Worm (Caenorhabditis elegans) whole organism, L2 larva: ENCODE data around the gene R102.8.
A peak's percentile ranks its signal among the peaks of the same experiment; 100 is the strongest.
"Not testable (repeated sequence)": the region's sequence is repeated elsewhere in the genome, so short reads cannot be mapped to it uniquely, and the experiment has no call there.

ENCODE experiments used
- R02D3.7 ChIP-seq: fragments of 150-350 bp; optimal IDR thresholded peaks from 2 replicates; lab custom pipeline; 2014; ENCODE audit warnings: missing biosample characterization, missing genetic modification characterization
- Y55F3AM.14 ChIP-seq: fragments of 200-800 bp; sonication (Bioruptor generic); optimal IDR thresholded peaks from 2 replicates; lab custom pipeline; 2018; ENCODE audit warnings: mild to moderate bottlenecking, missing genetic modification characterization, missing compliant biosample characterization
- alr-1 ChIP-seq: fragments of 150-350 bp; optimal IDR thresholded peaks from 2 replicates; lab custom pipeline; 2014; ENCODE audit warnings: missing biosample characterization, missing genetic modification characterization
- blmp-1 ChIP-seq: sonication (generic microtip); optimal IDR thresholded peaks from 2 replicates; lab custom pipeline; 2017; ENCODE audit warnings: missing genetic modification characterization, mild to moderate bottlenecking, missing compliant biosample characterization, antibody characterized with exemption, moderate library complexity; ENCODE audit not compliant: insufficient read depth
- ceh-82 ChIP-seq: fragments of 150-350 bp; optimal IDR thresholded peaks from 2 replicates; lab custom pipeline; 2014; ENCODE audit warnings: missing biosample characterization, missing genetic modification characterization
- crh-2 ChIP-seq: sonication (generic microtip); optimal IDR thresholded peaks from 2 replicates; lab custom pipeline; 2017; ENCODE audit warnings: missing biosample characterization, missing genetic modification characterization
- dmd-4 ChIP-seq: sonication (generic microtip); optimal IDR thresholded peaks from 2 replicates; lab custom pipeline; 2017; ENCODE audit warnings: missing biosample characterization, missing genetic modification characterization
- egl-27 ChIP-seq: sonication (generic microtip); optimal IDR thresholded peaks from 3 replicates; lab custom pipeline; 2017; ENCODE audit warnings: missing biosample characterization, missing genetic modification reagents, missing genetic modification characterization
- elt-1 ChIP-seq: fragments of 150-350 bp; optimal IDR thresholded peaks from 2 replicates; lab custom pipeline; 2014; ENCODE audit warnings: missing biosample characterization, missing genetic modification characterization
- elt-3 ChIP-seq: sonication (generic microtip); optimal IDR thresholded peaks from 2 replicates; lab custom pipeline; 2017; ENCODE audit warnings: missing biosample characterization, missing genetic modification characterization
- gmeb-1 ChIP-seq: fragments of 150-350 bp; optimal IDR thresholded peaks from 2 replicates; lab custom pipeline; 2014; ENCODE audit warnings: missing biosample characterization, missing genetic modification characterization
- lin-13 ChIP-seq: fragments of 150-350 bp; optimal IDR thresholded peaks from 2 replicates; lab custom pipeline; 2014; ENCODE audit warnings: missing biosample characterization, missing genetic modification reagents, missing genetic modification characterization
- lsy-2 ChIP-seq, 2 experiments: fragments of 150-350 bp in 1 of 2; sonication (generic microtip) in 1 of 2; optimal IDR thresholded peaks; 2 replicates each; lab custom pipeline; 2014 to 2017; ENCODE audit warnings: missing biosample characterization in 2 of 2, missing genetic modification characterization in 2 of 2
- mbf-1 ChIP-seq: sonication (generic microtip); optimal IDR thresholded peaks from 2 replicates; lab custom pipeline; 2017; ENCODE audit warnings: missing biosample characterization, missing genetic modification characterization
- mdl-1 ChIP-seq, 2 experiments: fragments of 150-350 bp in 1 of 2; sonication (generic microtip) in 1 of 2; optimal IDR thresholded peaks; 2 replicates each; lab custom pipeline; 2017; ENCODE audit warnings: missing biosample characterization in 2 of 2, missing genetic modification characterization in 2 of 2
- nhr-12 ChIP-seq: fragments of 150-350 bp; optimal IDR thresholded peaks from 2 replicates; lab custom pipeline; 2014; ENCODE audit warnings: missing biosample characterization, missing genetic modification characterization
- nhr-129 ChIP-seq: fragments of 150-350 bp; optimal IDR thresholded peaks from 2 replicates; lab custom pipeline; 2014; ENCODE audit warnings: missing biosample characterization, missing genetic modification characterization
- nhr-21 ChIP-seq: fragments of 150-350 bp; optimal IDR thresholded peaks from 2 replicates; lab custom pipeline; 2014; ENCODE audit warnings: missing biosample characterization, missing genetic modification characterization
- nhr-23 ChIP-seq: fragments of 150-350 bp; optimal IDR thresholded peaks from 2 replicates; lab custom pipeline; 2014; ENCODE audit warnings: missing biosample characterization, missing genetic modification reagents, missing genetic modification characterization
- nhr-237 ChIP-seq: fragments of 150-350 bp; optimal IDR thresholded peaks from 2 replicates; lab custom pipeline; 2014; ENCODE audit warnings: missing biosample characterization, missing genetic modification characterization
- nhr-77 ChIP-seq: fragments of 150-350 bp; optimal IDR thresholded peaks from 2 replicates; lab custom pipeline; 2014; ENCODE audit warnings: missing biosample characterization, missing genetic modification characterization
- sem-4 ChIP-seq: fragments of 150-350 bp; optimal IDR thresholded peaks from 2 replicates; lab custom pipeline; 2014; ENCODE audit warnings: missing biosample characterization, missing genetic modification reagents, missing genetic modification characterization
- sma-3 ChIP-seq: sonication (generic microtip); optimal IDR thresholded peaks from 2 replicates; lab custom pipeline; 2016; ENCODE audit warnings: missing genetic modification reagents, missing genetic modification characterization, missing compliant biosample characterization
- sma-9 ChIP-seq, 2 experiments: fragments of 150-350 bp in 1 of 2; sonication (generic microtip) in 1 of 2; optimal IDR thresholded peaks; 2 replicates each; lab custom pipeline; 2014 to 2016; ENCODE audit warnings: missing genetic modification characterization in 2 of 2, mild to moderate bottlenecking in 1 of 2, missing biosample characterization in 1 of 2, missing compliant biosample characterization in 1 of 2, missing genetic modification reagents in 1 of 2, moderate library complexity in 1 of 2
- snpc-4 ChIP-seq: fragments of 150-350 bp; optimal IDR thresholded peaks from 2 replicates; lab custom pipeline; 2014; ENCODE audit warnings: missing biosample characterization, missing genetic modification characterization
- ztf-4 ChIP-seq: fragments of 150-350 bp; optimal IDR thresholded peaks from 2 replicates; lab custom pipeline; 2014; ENCODE audit warnings: missing biosample characterization, missing genetic modification characterization

The R102.8 gene

DNA sequence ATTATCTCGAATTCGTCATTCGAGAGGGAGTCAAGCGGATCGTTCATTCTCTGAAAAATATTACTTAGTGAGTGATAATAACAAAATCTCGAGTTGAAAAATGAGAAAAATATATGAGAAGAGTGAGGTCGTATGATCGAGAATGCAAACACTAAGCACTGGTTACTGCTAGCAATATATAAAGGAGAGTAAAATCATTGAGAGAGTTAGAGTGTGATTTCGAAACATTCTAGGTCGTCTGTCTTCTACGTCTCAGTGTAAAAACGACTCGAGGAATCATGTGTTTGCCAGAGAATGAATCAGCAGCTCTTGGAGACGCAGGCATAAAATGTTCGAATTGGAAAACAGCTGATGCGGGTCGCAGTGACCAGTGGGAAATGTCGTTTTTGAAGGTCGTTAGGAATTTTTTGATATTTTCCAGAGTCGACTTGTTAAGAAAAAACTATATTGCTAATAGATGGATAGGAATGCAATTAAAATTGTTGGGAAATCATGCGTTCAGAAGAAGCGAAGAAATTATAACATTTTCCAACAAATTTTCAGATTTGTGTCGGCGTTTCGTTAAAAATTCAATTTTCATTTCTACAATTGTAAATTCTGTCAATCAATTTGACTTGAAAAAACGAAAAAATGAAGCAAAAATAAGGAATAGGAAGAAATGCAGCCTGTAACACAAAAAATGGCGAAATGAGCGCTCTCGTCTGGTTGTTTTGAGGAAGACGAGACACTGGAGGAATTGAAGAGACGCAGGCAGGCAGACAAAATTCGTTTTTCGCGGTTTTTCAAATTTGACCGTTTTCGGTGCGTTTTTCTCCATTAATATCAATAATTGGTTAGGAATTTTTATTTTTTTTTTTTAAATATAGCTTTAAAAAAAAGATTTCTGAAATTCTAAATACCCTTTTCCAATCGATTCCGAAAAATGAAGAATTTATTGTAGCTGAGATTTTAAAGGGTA lies 7.3 kb upstream of the R102.8 start, which contains the start of gene allo-1 (continued):
- no peak for TF ChIP-seq mdl-1 (tag; optimal IDR thresholded peaks at IDR 0.05; lab: Kevin White, UChicago)
- TF ChIP-seq nhr-77: no peak
- peak; percentile 15 for TF ChIP-seq nhr-21 (tag; lab: Kevin White, UChicago)
- TF ChIP-seq nhr-129 (tag; lab: Kevin White, UChicago): peak; percentile 96
- peak; percentile 69 for TF ChIP-seq sma-3 (GFP tag; lab: Kevin White, UChicago)
- peak in 1 of 2 experiments; percentile 75 for TF ChIP-seq lsy-2 (tag; optimal IDR thresholded peaks at IDR 0.05; lab: Kevin White, UChicago)
- peak; percentile 91 for TF ChIP-seq gmeb-1
- no peak for TF ChIP-seq nhr-12 (tag; lab: Kevin White, UChicago)
- no peak for TF ChIP-seq snpc-4 (tag; lab: Kevin White, UChicago)
- no peak for TF ChIP-seq elt-3
- TF ChIP-seq, all 48 proteins: peak for 19

DNA sequence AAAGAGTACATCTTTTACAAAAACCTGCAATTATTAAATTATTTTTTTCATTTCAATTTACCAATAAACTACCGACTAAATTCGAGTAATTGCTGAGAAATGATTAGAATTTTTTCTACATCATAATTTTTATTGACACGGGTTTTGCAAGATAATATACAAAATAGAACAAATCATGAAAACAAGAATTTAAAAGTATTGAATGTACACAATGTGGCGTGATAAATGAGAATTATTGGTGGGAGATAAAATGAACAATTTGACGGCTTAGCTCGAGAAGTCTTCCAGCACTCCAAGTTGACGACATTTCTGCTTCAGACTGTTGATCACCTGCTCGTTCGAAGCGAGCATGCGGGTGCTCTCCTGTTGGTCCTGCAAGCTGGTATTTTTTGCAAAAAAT lies 5.2 kb upstream of the R102.8 start, which contains the start of gene R102.4:
TSS of gene R102.4 (minus strand) at position 101 of the 400 bp plus-strand sequence.
- no peak for TF ChIP-seq Y55F3AM.14 (GFP tag; lab: Kevin White, UChicago)
- no peak for TF ChIP-seq sma-3 (GFP tag; lab: Kevin White, UChicago)
- no peak for TF ChIP-seq sma-9 (GFP tag; optimal IDR thresholded peaks at IDR 0.05; lab: Kevin White, UChicago)
- no peak for TF ChIP-seq sma-9 (tag; optimal IDR thresholded peaks at IDR 0.05; lab: Kevin White, UChicago)
- TF ChIP-seq, all 48 proteins: peak for 0

DNA sequence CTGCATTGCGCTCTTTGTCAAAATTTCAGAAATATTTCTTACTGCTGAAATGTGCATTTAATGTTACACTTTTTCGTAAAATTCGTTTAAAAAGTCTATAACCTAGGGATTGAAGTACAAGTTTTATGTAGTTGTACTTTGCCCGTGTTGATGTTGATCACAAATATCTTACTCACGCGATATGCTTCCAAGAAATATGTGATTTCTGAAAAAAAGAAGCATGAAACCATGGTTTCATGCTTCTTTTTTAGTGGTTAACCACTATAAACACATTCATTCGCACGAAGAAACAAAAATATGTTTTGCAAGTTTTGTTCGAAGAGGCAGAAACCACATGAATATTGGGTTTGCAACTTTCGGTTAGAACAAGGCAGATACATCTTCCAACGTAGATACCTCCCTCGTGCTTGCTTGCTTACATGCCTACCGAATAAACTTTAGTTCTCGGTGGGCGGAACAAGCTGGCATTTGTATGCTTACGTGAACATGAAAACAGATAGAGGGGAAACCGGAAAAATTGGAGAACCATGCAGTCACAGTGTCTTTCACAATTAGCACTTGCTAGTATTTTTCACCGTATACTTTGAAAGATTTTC lies 969 bp downstream of the R102.8 start, which contains the start of gene R102.3:
TSS of gene R102.3 (plus strand) at position 546 of the 596 bp plus-strand sequence.
- TF ChIP-seq nhr-237: no peak
- peak; percentile 54 for TF ChIP-seq nhr-21 (tag; lab: Kevin White, UChicago)

DNA sequence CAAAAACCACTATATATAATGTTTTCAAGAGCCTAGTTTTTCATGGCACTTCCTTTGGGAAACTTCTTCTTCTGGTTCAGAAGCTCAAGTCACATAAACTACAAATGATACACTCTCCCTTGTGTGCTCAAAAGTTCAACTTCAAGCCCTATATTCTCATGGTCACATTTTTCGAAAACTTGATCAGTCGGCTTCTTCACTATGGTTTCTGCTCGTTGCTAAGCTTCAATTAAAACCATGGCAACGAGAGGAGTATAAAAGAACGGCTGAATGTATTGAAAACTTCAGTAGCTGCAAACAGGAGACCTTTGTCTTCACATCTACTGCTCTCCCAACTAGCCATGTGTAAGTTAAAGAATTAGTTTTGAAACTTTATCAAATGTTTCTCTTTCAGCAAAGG lies 2.7 kb downstream of the R102.8 start, which contains the start of gene R102.2:
TSS of gene R102.2 (plus strand) at position 301 of the 400 bp plus-strand sequence.
- not testable (repeated sequence) for TF ChIP-seq alr-1, snpc-4, nhr-21 (tag; lab: Kevin White, UChicago)

DNA sequence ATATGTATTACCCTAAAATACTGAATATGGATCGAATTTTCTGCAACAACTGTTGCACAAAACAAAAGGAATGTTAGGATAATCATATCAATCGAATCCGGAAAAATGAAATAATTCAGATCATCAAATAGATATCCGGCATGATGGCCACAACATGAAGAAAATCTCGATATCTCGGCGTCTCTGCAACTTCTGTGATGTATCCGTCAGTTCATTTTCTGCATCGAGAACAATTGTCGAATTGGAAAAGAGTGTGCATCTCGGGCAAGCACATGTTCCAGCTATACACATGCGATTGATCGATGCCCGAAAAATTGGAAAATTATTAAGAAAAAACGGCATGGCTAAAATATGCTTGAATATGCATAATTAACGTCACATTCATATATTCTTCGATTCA lies 4.3 kb downstream of the R102.8 start, which contains the start of the genes K08C7.6 and R102.1:
TSS of gene K08C7.6 (minus strand) at position 101 of the 400 bp plus-strand sequence.
TSS of gene R102.1 (plus strand) at position 291 of the 400 bp plus-strand sequence.
- TF ChIP-seq ceh-82 (tag; lab: Kevin White, UChicago): no peak
- TF ChIP-seq sem-4 (tag; lab: Kevin White, UChicago): no peak
- TF ChIP-seq lsy-2 (tag; optimal IDR thresholded peaks at IDR 0.05; lab: Kevin White, UChicago): no peak
- no peak for TF ChIP-seq lin-13 (GFP tag; lab: Kevin White, UChicago)
- no peak for TF ChIP-seq blmp-1 (tag; lab: Kevin White, UChicago)
- TF ChIP-seq dmd-4 (tag; lab: Kevin White, UChicago): no peak
- no peak for TF ChIP-seq elt-1 (tag; lab: Kevin White, UChicago)
- no peak for TF ChIP-seq ztf-4 (tag; lab: Kevin White, UChicago)
- no peak for TF ChIP-seq egl-27 (tag; lab: Kevin White, UChicago)
- TF ChIP-seq R02D3.7 (tag; lab: Kevin White, UChicago): no peak
- TF ChIP-seq crh-2 (tag; lab: Kevin White, UChicago): no peak
- TF ChIP-seq nhr-23 (tag; lab: Kevin White, UChicago): no peak
- TF ChIP-seq, all 48 proteins: peak for 0

DNA sequence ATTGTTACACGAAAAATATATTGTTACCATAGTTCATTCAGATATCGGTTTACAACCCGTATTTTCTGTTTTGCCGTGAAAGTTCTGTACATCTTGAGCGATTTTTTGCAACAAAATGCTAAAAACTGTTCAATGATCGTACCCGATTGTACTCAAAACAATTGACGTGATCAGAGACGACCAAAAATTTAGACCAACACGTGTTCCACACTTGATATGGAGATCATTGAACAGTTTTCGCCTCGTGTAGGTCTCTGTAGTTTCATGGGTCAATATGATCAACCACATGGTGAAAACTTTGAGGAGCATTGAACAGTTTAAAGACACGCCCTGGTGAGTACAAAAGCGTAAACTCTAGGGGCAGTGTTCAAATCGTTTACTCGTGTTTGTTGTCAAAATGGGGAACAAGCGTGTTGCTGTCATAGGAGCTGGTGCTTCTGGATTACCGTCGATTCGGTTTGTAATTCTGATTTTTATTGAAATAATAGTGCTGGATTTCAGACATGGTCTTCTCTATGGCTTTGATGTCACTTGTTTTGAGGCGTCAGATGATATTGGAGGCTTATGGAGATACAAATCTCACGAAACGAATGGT lies 7.8 kb downstream of the R102.8 start, which contains the start of gene fmo-2:
TSS of gene fmo-2 (plus strand) at position 370 of the 595 bp plus-strand sequence.
- TF ChIP-seq mdl-1 (tag; optimal IDR thresholded peaks at IDR 0.05; lab: Kevin White, UChicago) (peak in 1 of 2 experiments; percentile 22), R02D3.7 (tag; lab: Kevin White, UChicago) (no peak), nhr-129 (tag; lab: Kevin White, UChicago) (peak; percentile 30), mbf-1 (tag; lab: Kevin White, UChicago) (no peak), nhr-21 (tag; lab: Kevin White, UChicago) (peak; percentile 65), sma-9 (GFP tag; optimal IDR thresholded peaks at IDR 0.05; lab: Kevin White, UChicago) (peak; percentile 66), sma-9 (tag; optimal IDR thresholded peaks at IDR 0.05; lab: Kevin White, UChicago) (no peak)
